Fruit fly (Drosophila melanogaster): Measurements from ENCODE around the gene CG31635.

CG31635 gene

DNA sequence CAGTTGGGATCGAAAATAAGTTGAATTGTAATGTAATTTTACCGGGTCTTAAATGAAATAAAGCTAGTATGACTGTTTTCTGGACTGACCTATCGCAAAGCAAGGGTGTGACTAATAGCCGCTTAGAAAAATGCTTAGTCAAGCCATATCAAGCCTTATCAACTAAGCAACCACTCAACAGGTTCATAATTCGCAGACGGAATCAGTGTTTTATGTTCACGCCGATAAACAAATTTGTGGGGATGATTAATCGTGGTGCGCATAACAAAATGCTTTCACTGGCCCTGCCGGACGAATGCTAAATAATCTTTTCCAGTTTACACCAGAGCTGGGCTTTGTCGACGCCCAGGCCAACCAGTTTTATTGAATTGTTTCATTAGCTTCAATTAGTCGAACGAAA, 34.0 kb upstream of the CG31635 start:
- TF ChIP-seq sug (tag; optimal IDR thresholded peaks at IDR 0.05), result peak; percentile 61
- TF ChIP-seq lilli (GFP tag; optimal IDR thresholded peaks at IDR 0.05), result no peak
- no peak for TF ChIP-seq CG14050 (GFP tag; IDR thresholded peaks at IDR 0.05)
- TF ChIP-seq mirr (GFP tag; optimal IDR thresholded peaks at IDR 0.05), result peak; percentile 71
- TF ChIP-seq CG15514 (GFP tag; optimal IDR thresholded peaks at IDR 0.05), result peak; percentile 71
- no peak for TF ChIP-seq CG30020 (tag; optimal IDR thresholded peaks at IDR 0.05)
- TF ChIP-seq CG9932 (GFP tag; IDR thresholded peaks at IDR 0.05), result no peak
- no peak for TF ChIP-seq gcm (GFP tag; optimal IDR thresholded peaks at IDR 0.05)
- TF ChIP-seq Pdp1 (GFP tag; optimal IDR thresholded peaks at IDR 0.05), result peak in 1 of 2 experiments; percentile 39
- no peak for TF ChIP-seq hth (optimal IDR thresholded peaks at IDR 0.05)
- peak; percentile 19 for TF ChIP-seq B-H2 (GFP tag; optimal IDR thresholded peaks at IDR 0.05)
- no peak for TF ChIP-seq Chrac-16 (GFP tag; optimal IDR thresholded peaks at IDR 0.05)
- peak; percentile 74 for TF ChIP-seq CG34376 (GFP tag; optimal IDR thresholded peaks at IDR 0.05)
- TF ChIP-seq sc (optimal IDR thresholded peaks at IDR 0.05), result no peak
- no peak for TF ChIP-seq sc (GFP tag; optimal IDR thresholded peaks at IDR 0.05)
- TF ChIP-seq otp (GFP tag; IDR thresholded peaks at IDR 0.05), result 0 out of 3 replicates have a peak, but pooled peaks have one; percentile 41
- TF ChIP-seq CG18599 (GFP tag; optimal IDR thresholded peaks at IDR 0.05), result no peak
- peak; percentile 87 for TF ChIP-seq exex (tag; optimal IDR thresholded peaks at IDR 0.05)
- TF ChIP-seq CG13296 (GFP tag; optimal IDR thresholded peaks at IDR 0.05), result peak; percentile 18
- no peak for TF ChIP-seq CG5953 (GFP tag; IDR thresholded peaks at IDR 0.05)
- TF ChIP-seq cad (GFP tag; optimal IDR thresholded peaks at IDR 0.05), result no peak
- peak; percentile 28 for TF ChIP-seq Med (GFP tag)

DNA sequence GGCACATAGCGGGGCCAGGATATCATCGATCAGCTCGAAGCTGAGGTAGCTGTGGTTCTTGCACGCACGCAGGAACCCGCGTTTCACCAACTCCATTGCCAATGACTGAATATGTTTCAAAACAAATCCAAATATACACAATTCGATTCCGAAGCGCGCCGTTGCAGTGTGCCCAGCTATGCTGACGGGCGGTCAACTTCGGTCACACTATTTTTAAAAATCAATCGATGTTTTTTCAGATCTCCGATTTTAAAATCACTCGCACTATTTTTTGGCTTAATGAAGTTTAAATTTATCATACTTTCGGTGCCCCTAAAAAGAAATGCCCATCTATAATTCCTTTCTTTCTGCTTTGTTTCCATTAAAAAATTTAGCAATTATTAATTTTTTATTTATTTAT, 28.5 kb upstream of the CG31635 start, which contains the start of gene Nse1:
Gene Nse1 (minus strand): TSS at position 173 of the 400 bp plus-strand sequence.
- TF ChIP-seq MBD-R2 (GFP tag; IDR thresholded peaks at IDR 0.05) (peak; percentile 79), br (optimal IDR thresholded peaks at IDR 0.05) (no peak), Bgb (GFP tag; IDR thresholded peaks at IDR 0.05; ENCODE audit: partially characterized antibody) (peak; percentile 83), trem (tag; optimal IDR thresholded peaks at IDR 0.05) (peak; percentile 34), CG17186 (GFP tag; optimal IDR thresholded peaks at IDR 0.05) (peak; percentile 48), CG10267 (tag; optimal IDR thresholded peaks at IDR 0.05) (peak; percentile 32), CG16813 (GFP tag; IDR thresholded peaks at IDR 0.05; ENCODE audit: partially characterized antibody) (peak; percentile 71), CG12659 (GFP tag; optimal IDR thresholded peaks at IDR 0.05) (peak; percentile 20), gfzf (GFP tag; optimal IDR thresholded peaks at IDR 0.05) (peak; percentile 73), Trl (optimal IDR thresholded peaks at IDR 0.05) (no peak), Trl (GFP tag; optimal IDR thresholded peaks at IDR 0.05) (no peak), amos (GFP tag; IDR thresholded peaks at IDR 0.05; ENCODE audit: partially characterized antibody) (peak; percentile 79), D (optimal IDR thresholded peaks at IDR 0.05) (peak; percentile 11), D (GFP tag; optimal IDR thresholded peaks at IDR 0.05) (no peak), stwl (tag; optimal IDR thresholded peaks at IDR 0.05) (peak; percentile 72), nerfin-2 (GFP tag; IDR thresholded peaks at IDR 0.05; ENCODE audit: partially characterized antibody) (0 out of 2 replicates have a peak, but pooled peaks have one; percentile 36), fd3F (GFP tag; optimal IDR thresholded peaks at IDR 0.05) (no peak), sna (GFP tag; IDR thresholded peaks at IDR 0.05; ENCODE audit: partially characterized antibody) (peak; percentile 78), YL-1 (GFP tag; optimal IDR thresholded peaks at IDR 0.05) (peak; percentile 37), CG17829 (tag; optimal IDR thresholded peaks at IDR 0.05) (peak; percentile 24), MESR4 (GFP tag; optimal IDR thresholded peaks at IDR 0.05) (peak; percentile 22), BEAF-32 (GFP tag; optimal IDR thresholded peaks at IDR 0.05) (peak; percentile 79), Doc3 (GFP tag; IDR thresholded peaks at IDR 0.05; ENCODE audit: partially characterized antibody) (peak; percentile 61), zen (tag; optimal IDR thresholded peaks at IDR 0.05) (no peak), pzg (GFP tag; optimal IDR thresholded peaks at IDR 0.05) (peak; percentile 82), Ada2b (GFP tag; IDR thresholded peaks at IDR 0.05) (no peak), ATbp (GFP tag; optimal IDR thresholded peaks at IDR 0.05) (no peak), ato (GFP tag; IDR thresholded peaks at IDR 0.05; ENCODE audit: partially characterized antibody) (peak; percentile 33; the same call in 1 of the 2 replicates), Scr (GFP tag; IDR thresholded peaks at IDR 0.05; ENCODE audit: partially characterized antibody) (peak; percentile 75)

All from whole organism, embryonic.